Worm (Caenorhabditis elegans) whole organism, midembryonic: Measurements from ENCODE around the gene F26A1.8.

Source experiments
- cog-1 ChIP-seq: sonication (generic microtip); optimal IDR thresholded peaks from 2 replicates; lab custom pipeline; 2016; ENCODE audit warnings: missing genetic modification characterization, missing compliant biosample characterization
- flt-1 ChIP-seq: fragments of 200-800 bp; sonication (Bioruptor generic); IDR thresholded peaks from 2 replicates; pipeline ENCODE4 v1.3.6; 2022; ENCODE audit warnings: missing genetic modification characterization, missing compliant biosample characterization
- klf-2 ChIP-seq: fragments of 200-800 bp; sonication (Bioruptor generic); conservative IDR thresholded peaks from 2 replicates; pipeline ENCODE4 v1.3.6; 2022; ENCODE audit warnings: missing genetic modification reagents, missing genetic modification characterization, missing compliant biosample characterization
- med-1 ChIP-seq: sonication (generic microtip); optimal IDR thresholded peaks from 2 replicates; lab custom pipeline; 2017; ENCODE audit warnings: missing genetic modification characterization, mild to moderate bottlenecking, missing compliant biosample characterization, antibody characterized with exemption, missing genetic modification reagents; ENCODE audit not compliant: insufficient read depth
- ref-1 ChIP-seq: fragments of 200-800 bp; sonication (Bioruptor generic); conservative IDR thresholded peaks from 2 replicates; pipeline ENCODE4 v1.3.6; 2022; ENCODE audit warnings: missing genetic modification reagents, missing genetic modification characterization, missing compliant biosample characterization
- ztf-29 ChIP-seq: fragments of 200-800 bp; sonication (Bioruptor generic); IDR thresholded peaks from 2 replicates; pipeline ENCODE4 v1.3.6; 2022; ENCODE audit warnings: missing genetic modification reagents, missing genetic modification characterization, missing compliant biosample characterization

- no peak for TF ChIP-seq cog-1 (tag; lab: Kevin White, UChicago)
- no peak for TF ChIP-seq klf-2 (GFP tag; lab: Robert Waterston, UW)
- no peak for TF ChIP-seq flt-1 (GFP tag; lab: Robert Waterston, UW)
- no peak for TF ChIP-seq med-1 (GFP tag; lab: Kevin White, UChicago)
- no peak for TF ChIP-seq ref-1 (GFP tag; lab: Robert Waterston, UW)
- no peak for TF ChIP-seq ztf-29 (GFP tag; lab: Robert Waterston, UW)
These were observed 41.1 kb upstream of the F26A1.8 start, which contains the start of gene coq-8 for ce11 chrIII:4863127-4863526.
